Fruit fly (Drosophila melanogaster) whole organism: Measurements from ENCODE around the gene Roc1a.

Source experiments
- CG8478 ChIP-seq: fragments of >200 bp; optimal IDR thresholded peaks from 2 replicates; lab custom pipeline; 2018; ENCODE audit warnings: inconsistent platforms
- Dll ChIP-seq: fragments of >200 bp; optimal IDR thresholded peaks from 2 replicates; lab custom pipeline; 2017
- EcR ChIP-seq, 2 experiments: fragments of >200 bp; optimal IDR thresholded peaks; 2 replicates each; lab custom pipeline; 2017; ENCODE audit warnings: missing biosample characterization in 2 of 2, missing genetic modification characterization in 2 of 2, missing genetic modification reagents in 2 of 2
- pan ChIP-seq: fragments of >200 bp; optimal IDR thresholded peaks from 2 replicates; lab custom pipeline; 2017
- psq ChIP-seq: fragments of >200 bp; optimal IDR thresholded peaks from 2 replicates; lab custom pipeline; 2017
- usp ChIP-seq: fragments of >200 bp; optimal IDR thresholded peaks from 2 replicates; lab custom pipeline; 2017; ENCODE audit warnings: missing biosample characterization, missing genetic modification characterization, mixed read lengths

DNA sequence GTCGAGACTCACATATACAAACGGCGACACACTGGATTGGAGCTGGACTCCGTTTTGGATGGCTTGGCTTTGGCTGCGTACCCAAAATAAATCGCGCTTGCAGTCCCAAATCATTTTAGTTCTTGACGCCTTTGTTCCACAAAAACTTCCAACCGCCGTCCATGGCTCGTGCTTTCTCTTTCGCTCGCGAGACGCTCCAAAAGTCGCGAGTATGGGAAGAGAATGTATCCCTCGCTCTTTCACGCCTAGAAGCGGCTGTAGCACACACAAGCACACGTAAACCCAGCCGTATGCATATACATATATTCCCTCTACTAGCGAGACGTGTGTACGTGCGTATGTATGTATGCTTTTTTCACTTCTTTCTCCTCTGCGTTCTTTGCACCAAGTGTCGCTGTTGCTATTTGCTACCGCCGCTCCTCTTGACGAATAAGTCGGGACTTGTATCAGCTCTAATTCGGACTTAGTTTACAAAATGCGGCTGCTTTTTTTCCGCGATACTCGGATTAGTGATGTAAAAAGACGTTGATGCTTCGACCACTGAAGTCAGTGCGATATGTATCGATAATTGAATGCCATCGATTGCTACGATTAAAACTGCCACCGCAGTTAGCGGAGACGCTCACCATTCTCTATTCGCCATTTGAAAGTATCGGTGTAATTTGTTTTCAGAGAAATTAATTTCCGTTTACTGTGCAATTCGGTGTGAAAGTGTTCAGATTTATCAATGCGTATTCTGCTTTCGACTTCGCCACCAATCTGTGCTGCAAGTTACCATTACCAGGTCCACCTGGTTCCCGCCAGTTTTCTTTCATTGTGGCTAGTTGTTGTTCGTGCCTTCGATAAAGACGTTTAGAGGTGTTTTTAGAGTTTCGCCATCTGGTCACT lies 8.6 kb downstream of the Roc1a start, which contains the start of the genes Hmt4-20 and SkpA:
- no peak for TF ChIP-seq psq (lab: Kevin White, UChicago)
- TF ChIP-seq usp, result no peak
- no peak for TF ChIP-seq Dll (lab: Kevin White, UChicago)
- peak; percentile 44 for TF ChIP-seq CG8478 (lab: Kevin White, UChicago)
- TF ChIP-seq pan, result no peak
- no peak for TF ChIP-seq EcR (GFP tag; optimal IDR thresholded peaks at IDR 0.05; lab: Kevin White, UChicago)
